Worm (Caenorhabditis elegans) whole organism, early embryonic: ENCODE data around the gene T10H4.4.

Source experiments
- B0310.2 ChIP-seq: sonication (generic microtip); optimal IDR thresholded peaks from 2 replicates; lab custom pipeline; 2016; ENCODE audit warnings: mild to moderate bottlenecking, missing genetic modification characterization, missing compliant biosample characterization
- aly-1 ChIP-seq: sonication (generic microtip); optimal IDR thresholded peaks from 2 replicates; lab custom pipeline; 2016; ENCODE audit warnings: missing genetic modification characterization, missing compliant biosample characterization
- ama-1 ChIP-seq: fragments of 150-350 bp; optimal IDR thresholded peaks from 2 replicates; lab custom pipeline; 2014
- ceh-13 ChIP-seq: fragments of 200-800 bp; sonication (Bioruptor generic); optimal IDR thresholded peaks from 2 replicates; lab custom pipeline; 2018; ENCODE audit warnings: mild to moderate bottlenecking, missing genetic modification characterization, missing compliant biosample characterization
- ceh-36 ChIP-seq: sonication (generic microtip); optimal IDR thresholded peaks from 2 replicates; lab custom pipeline; 2016; ENCODE audit warnings: missing genetic modification characterization, inconsistent platforms, missing compliant biosample characterization
- ets-7 ChIP-seq: sonication (generic microtip); optimal IDR thresholded peaks from 2 replicates; lab custom pipeline; 2016; ENCODE audit warnings: missing genotype, missing genetic modification characterization, missing compliant biosample characterization
- hmbx-1 ChIP-seq: sonication (generic microtip); optimal IDR thresholded peaks from 2 replicates; lab custom pipeline; 2016; ENCODE audit warnings: mild to moderate bottlenecking, missing genetic modification characterization, missing compliant biosample characterization
- sea-1 ChIP-seq: fragments of 200-800 bp; sonication (Bioruptor generic); conservative IDR thresholded peaks from 2 replicates; pipeline ENCODE4 v1.3.6; 2022; ENCODE audit warnings: missing genetic modification characterization, missing compliant biosample characterization
- tbx-11 ChIP-seq: fragments of 200-800 bp; sonication (Bioruptor generic); IDR thresholded peaks from 2 replicates; pipeline ENCODE4 v1.3.6; 2022; ENCODE audit warnings: missing genetic modification characterization, missing compliant biosample characterization
- tbx-37 ChIP-seq: fragments of 200-800 bp; sonication (Bioruptor generic); conservative IDR thresholded peaks from 2 replicates; pipeline ENCODE4 v1.3.6; 2022; ENCODE audit warnings: missing genetic modification reagents, missing genetic modification characterization, missing compliant biosample characterization

DNA sequence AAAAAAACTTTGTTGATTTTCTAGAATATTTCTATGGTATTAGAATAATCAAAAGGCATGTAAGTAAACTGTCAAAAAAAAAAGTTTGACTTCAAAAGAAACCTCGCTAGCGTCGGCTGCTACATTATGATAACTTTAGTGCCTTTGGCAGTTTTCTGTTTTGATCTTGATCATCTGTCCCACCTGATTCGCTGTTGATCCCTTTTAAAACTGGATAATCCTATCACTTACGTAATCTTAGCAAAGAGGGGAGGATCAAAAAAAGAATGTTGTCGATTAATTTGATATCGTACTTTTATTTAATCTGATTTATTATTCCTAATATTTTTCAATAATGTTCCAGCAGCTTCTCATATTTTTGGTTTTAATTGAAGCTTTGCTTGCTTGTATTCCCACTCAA, 12.3 kb downstream of the T10H4.4 start, which contains the start of gene M01B2.8:
- TF ChIP-seq ets-7 (tag; lab: Kevin White, UChicago) = no peak
- no peak for TF ChIP-seq sea-1
- TF ChIP-seq aly-1 = no peak
- TF ChIP-seq hmbx-1 (tag; lab: Kevin White, UChicago) = no peak
- TF ChIP-seq ama-1 (lab: Kevin White, UChicago) = no peak
- TF ChIP-seq ceh-36 (tag; lab: Kevin White, UChicago) = no peak
- TF ChIP-seq tbx-11 (GFP tag; lab: Robert Waterston, UW) = no peak
- no peak for TF ChIP-seq ceh-13
- TF ChIP-seq tbx-37 (GFP tag; lab: Robert Waterston, UW) = no peak
- no peak for TF ChIP-seq B0310.2 (tag; lab: Kevin White, UChicago)
